Worm (Caenorhabditis elegans): ENCODE results near the gene npp-22.

DNA sequence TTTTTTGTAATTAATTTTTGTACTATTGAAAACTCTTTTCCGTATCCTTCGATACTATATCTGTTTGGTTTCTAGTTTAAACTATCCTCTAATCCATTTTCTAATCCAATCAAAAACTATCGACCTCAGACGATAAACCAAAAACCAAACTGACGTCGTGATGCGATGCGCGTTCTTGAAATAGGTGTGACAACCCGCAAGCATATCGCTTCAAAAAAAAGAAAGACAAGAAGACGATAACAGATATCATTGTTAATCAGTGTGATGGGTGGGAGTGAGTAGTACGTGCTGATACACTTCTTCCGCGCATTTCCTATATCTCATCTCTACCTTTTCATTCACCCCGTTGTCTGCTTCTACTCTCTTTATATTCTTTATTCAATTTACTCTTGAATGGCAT is 6.5 kb upstream of the npp-22 start, which contains the start of gene T04F3.1:
- no peak for TF ChIP-seq nhr-11 (tag; optimal IDR thresholded peaks at IDR 0.05)
- no peak for TF ChIP-seq fkh-10 (GFP tag; optimal IDR thresholded peaks at IDR 0.05)
- no peak for TF ChIP-seq lin-13 (GFP tag; optimal IDR thresholded peaks at IDR 0.05)
- no peak for TF ChIP-seq nhr-76 (tag; optimal IDR thresholded peaks at IDR 0.05)
- no peak for TF ChIP-seq ces-1 (GFP tag; optimal IDR thresholded peaks at IDR 0.05)
- no peak for TF ChIP-seq mes-2 (tag; optimal IDR thresholded peaks at IDR 0.05; ENCODE audit: poor library complexity, severe bottlenecking)
- no peak for TF ChIP-seq ztf-11 (tag; optimal IDR thresholded peaks at IDR 0.05)
- TF ChIP-seq mdt-29 (GFP tag; IDR thresholded peaks at IDR 0.05) = no peak
- TF ChIP-seq nhr-237 (tag; optimal IDR thresholded peaks at IDR 0.05) = no peak
- no peak for TF ChIP-seq fos-1 (tag; optimal IDR thresholded peaks at IDR 0.05)
- peak in 1 of 2 experiments; percentile 60 for TF ChIP-seq mdl-1 (tag; optimal IDR thresholded peaks at IDR 0.05)
- no peak for TF ChIP-seq Y5F2A.4 (GFP tag; optimal IDR thresholded peaks at IDR 0.05)
- no peak for TF ChIP-seq R02D3.7 (tag; optimal IDR thresholded peaks at IDR 0.05)

All from whole organism, L4 larva.